Fruit fly (Drosophila melanogaster) whole organism, pupa: ENCODE results near the gene Pmm2.

ENCODE experiments used
- CG10348 ChIP-seq: fragments of 200-800 bp; sonication (Bioruptor generic); IDR thresholded peaks from 2 replicates; pipeline ENCODE4 v1.3.6; 2022; ENCODE audit warnings: missing biosample characterization, missing genetic modification characterization
- CG12605 ChIP-seq: fragments of 200-800 bp; sonication (Bioruptor generic); IDR thresholded peaks from 2 replicates; pipeline ENCODE4 v1.3.6; 2022; ENCODE audit warnings: missing biosample characterization, missing genetic modification characterization
- CG13204 ChIP-seq: fragments of 200-800 bp; sonication (Bioruptor generic); optimal IDR thresholded peaks from 2 replicates; lab custom pipeline; 2018; ENCODE audit warnings: missing biosample characterization, mild to moderate bottlenecking, missing genetic modification characterization, moderate library complexity
- CG14655 ChIP-seq: fragments of 200-800 bp; sonication (Bioruptor generic); optimal IDR thresholded peaks from 3 replicates; lab custom pipeline; 2017; ENCODE audit warnings: mild to moderate bottlenecking, missing biosample characterization, missing genetic modification reagents, missing genetic modification characterization
- CG15710 ChIP-seq: fragments of 200-800 bp; sonication (Bioruptor generic); optimal IDR thresholded peaks from 2 replicates; lab custom pipeline; 2018; ENCODE audit warnings: missing biosample characterization, mild to moderate bottlenecking, missing genetic modification characterization, moderate library complexity
- CG17806 ChIP-seq: fragments of 200-800 bp; sonication (Bioruptor generic); optimal IDR thresholded peaks from 2 replicates; lab custom pipeline; 2018; ENCODE audit warnings: missing biosample characterization, mild to moderate bottlenecking, missing genetic modification characterization, moderate library complexity
- CG32121 ChIP-seq: fragments of 200-800 bp; sonication (Bioruptor generic); IDR thresholded peaks from 2 replicates; pipeline ENCODE4 v1.3.6; 2022; ENCODE audit warnings: missing biosample characterization, missing genetic modification characterization
- CG34367 ChIP-seq: fragments of 200-800 bp; sonication (Bioruptor generic); optimal IDR thresholded peaks from 2 replicates; lab custom pipeline; 2018; ENCODE audit warnings: missing biosample characterization, mild to moderate bottlenecking, missing genetic modification characterization
- CG4496 ChIP-seq: fragments of 200-800 bp; sonication (Bioruptor generic); IDR thresholded peaks from 3 replicates; pipeline ENCODE4 v1.3.6; 2022; ENCODE audit warnings: missing biosample characterization, missing genetic modification characterization
- CG8159 ChIP-seq: fragments of 200-800 bp; sonication (Bioruptor generic); optimal IDR thresholded peaks from 3 replicates; lab custom pipeline; 2018; ENCODE audit warnings: missing biosample characterization, mild to moderate bottlenecking, missing genetic modification characterization, moderate library complexity
- CG8301 ChIP-seq: fragments of 200-800 bp; sonication (Bioruptor generic); optimal IDR thresholded peaks from 2 replicates; lab custom pipeline; 2018; ENCODE audit warnings: missing biosample characterization, mild to moderate bottlenecking, missing genetic modification characterization
- CG9948 ChIP-seq: fragments of 200-800 bp; sonication (Bioruptor generic); optimal IDR thresholded peaks from 2 replicates; lab custom pipeline; 2018; ENCODE audit warnings: missing biosample characterization, mild to moderate bottlenecking, missing genetic modification characterization, moderate library complexity
- D1 ChIP-seq: fragments of 200-800 bp; sonication (Bioruptor generic); optimal IDR thresholded peaks from 2 replicates; lab custom pipeline; 2018; ENCODE audit warnings: missing biosample characterization, mild to moderate bottlenecking, missing genetic modification characterization, moderate library complexity
- EcR ChIP-seq: fragments of 200-800 bp; sonication (Bioruptor generic); optimal IDR thresholded peaks from 3 replicates; lab custom pipeline; 2019; ENCODE audit warnings: missing biosample characterization, missing genetic modification characterization, mild to moderate bottlenecking, moderate library complexity, missing genetic modification reagents
- Ets98B ChIP-seq: fragments of 200-800 bp; sonication (Bioruptor generic); IDR thresholded peaks from 2 replicates; pipeline ENCODE4 v1.3.6; 2022; ENCODE audit warnings: missing biosample characterization, missing genetic modification characterization
- Pif1A ChIP-seq: fragments of 200-800 bp; sonication (Bioruptor generic); optimal IDR thresholded peaks from 3 replicates; lab custom pipeline; 2016; ENCODE audit warnings: missing biosample characterization, missing genetic modification characterization
- Pif1B ChIP-seq: fragments of 200-800 bp; sonication (Bioruptor generic); optimal IDR thresholded peaks from 3 replicates; lab custom pipeline; 2016; ENCODE audit warnings: missing biosample characterization, missing genetic modification characterization
- Snoo ChIP-seq: fragments of 200-800 bp; sonication (Bioruptor generic); optimal IDR thresholded peaks from 3 replicates; lab custom pipeline; 2017; ENCODE audit warnings: missing biosample characterization, mild to moderate bottlenecking, missing genetic modification characterization, inconsistent platforms
- fd96Ca ChIP-seq: fragments of 200-800 bp; sonication (Bioruptor generic); IDR thresholded peaks from 3 replicates; pipeline ENCODE4 v1.3.6; 2022; ENCODE audit warnings: missing biosample characterization, missing genetic modification characterization
- gl ChIP-seq: fragments of 200-800 bp; sonication (Bioruptor generic); optimal IDR thresholded peaks from 2 replicates; lab custom pipeline; 2018; ENCODE audit warnings: missing biosample characterization, mild to moderate bottlenecking, missing genetic modification characterization
- rn ChIP-seq: fragments of 200-800 bp; sonication (Bioruptor generic); IDR thresholded peaks from 2 replicates; pipeline ENCODE4 v1.3.6; 2022; ENCODE audit warnings: missing biosample characterization, missing genetic modification characterization

The Pmm2 gene

dm6 chr3L:12557736-12558135 is 23.3 kb downstream of the Pmm2 start:
- TF ChIP-seq CG8159 (peak; percentile 81), CG4496 (no peak), gl (tag; lab: Kevin White, UChicago) (no peak), CG13204 (GFP tag; lab: Kevin White, UChicago) (no peak), CG15710 (tag; lab: Kevin White, UChicago) (peak; percentile 77), CG14655 (GFP tag; lab: Kevin White, UChicago) (peak; percentile 58), Ets98B (GFP tag; lab: Robert Waterston, UW) (no peak), D1 (tag; lab: Kevin White, UChicago) (peak; percentile 29), CG32121 (GFP tag; lab: Robert Waterston, UW) (no peak), CG12605 (GFP tag; lab: Robert Waterston, UW) (no peak), CG9948 (tag; lab: Kevin White, UChicago) (peak; percentile 62), CG34367 (tag; lab: Kevin White, UChicago) (peak; percentile 60), Snoo (tag; lab: Kevin White, UChicago) (peak; percentile 76), rn (GFP tag; lab: Robert Waterston, UW) (no peak), EcR (GFP tag; lab: Kevin White, UChicago) (no peak), CG17806 (tag; lab: Kevin White, UChicago) (peak; percentile 59), CG8301 (tag; lab: Kevin White, UChicago) (peak; percentile 42), CG10348 (GFP tag; lab: Robert Waterston, UW) (no peak), Pif1B (GFP tag; lab: Kevin White, UChicago) (peak; percentile 53), fd96Ca (GFP tag; lab: Robert Waterston, UW) (no peak), Pif1A (GFP tag; lab: Kevin White, UChicago) (peak; percentile 51)
- TF ChIP-seq, all 21 proteins: peak for 11

dm6 chr3L:12559273-12559672 is 24.9 kb downstream of the Pmm2 start:
- TF ChIP-seq CG12605 (GFP tag; lab: Robert Waterston, UW) (no peak), CG4496 (no peak), CG8159 (no peak), fd96Ca (GFP tag; lab: Robert Waterston, UW) (no peak), EcR (GFP tag; lab: Kevin White, UChicago) (no peak), Snoo (tag; lab: Kevin White, UChicago) (no peak), rn (GFP tag; lab: Robert Waterston, UW) (no peak), Ets98B (GFP tag; lab: Robert Waterston, UW) (no peak), CG14655 (GFP tag; lab: Kevin White, UChicago) (no peak), CG8301 (tag; lab: Kevin White, UChicago) (no peak), Pif1A (GFP tag; lab: Kevin White, UChicago) (no peak), CG17806 (tag; lab: Kevin White, UChicago) (no peak), CG9948 (tag; lab: Kevin White, UChicago) (no peak), CG10348 (GFP tag; lab: Robert Waterston, UW) (no peak), CG15710 (tag; lab: Kevin White, UChicago) (no peak), D1 (tag; lab: Kevin White, UChicago) (no peak)

- TF ChIP-seq CG12605 (GFP tag; lab: Robert Waterston, UW), result no peak
- no peak for TF ChIP-seq CG15710 (tag; lab: Kevin White, UChicago)
- no peak for TF ChIP-seq Ets98B (GFP tag; lab: Robert Waterston, UW)
- no peak for TF ChIP-seq Snoo (tag; lab: Kevin White, UChicago)
- TF ChIP-seq CG17806 (tag; lab: Kevin White, UChicago), result no peak
- no peak for TF ChIP-seq rn (GFP tag; lab: Robert Waterston, UW)
- TF ChIP-seq gl (tag; lab: Kevin White, UChicago), result no peak
Measured at dm6 chr3L:12564284-12564683, 29.9 kb downstream of the Pmm2 start.

dm6 chr3L:12564979-12565378 is 30.6 kb downstream of the Pmm2 start:
- TF ChIP-seq fd96Ca (GFP tag; lab: Robert Waterston, UW) (no peak), CG12605 (GFP tag; lab: Robert Waterston, UW) (no peak), CG14655 (GFP tag; lab: Kevin White, UChicago) (no peak), Pif1A (GFP tag; lab: Kevin White, UChicago) (no peak), CG8301 (tag; lab: Kevin White, UChicago) (no peak), gl (tag; lab: Kevin White, UChicago) (no peak), Ets98B (GFP tag; lab: Robert Waterston, UW) (no peak), D1 (tag; lab: Kevin White, UChicago) (no peak), CG10348 (GFP tag; lab: Robert Waterston, UW) (no peak), CG15710 (tag; lab: Kevin White, UChicago) (no peak), CG9948 (tag; lab: Kevin White, UChicago) (no peak), CG4496 (no peak)
- TF ChIP-seq, all 21 proteins: peak for 0

- TF ChIP-seq fd96Ca (GFP tag; lab: Robert Waterston, UW), result no peak
- TF ChIP-seq D1 (tag; lab: Kevin White, UChicago), result no peak
- no peak for TF ChIP-seq CG8301 (tag; lab: Kevin White, UChicago)
- no peak for TF ChIP-seq EcR (GFP tag; lab: Kevin White, UChicago)
- TF ChIP-seq CG12605 (GFP tag; lab: Robert Waterston, UW), result no peak
- no peak for TF ChIP-seq Pif1A (GFP tag; lab: Kevin White, UChicago)
- no peak for TF ChIP-seq rn (GFP tag; lab: Robert Waterston, UW)
Measured at dm6 chr3L:12565422-12565821, 31.0 kb downstream of the Pmm2 start.
